Fruit fly (Drosophila melanogaster) whole organism, embryonic: ENCODE measurements around the gene Tom70.

ENCODE experiments used
- CG1024 ChIP-seq: fragments of 200-800 bp; sonication (Bioruptor generic); IDR thresholded peaks from 2 replicates; pipeline ENCODE4 v1.3.6; 2022; ENCODE audit warnings: missing biosample characterization, missing genetic modification characterization
- CG11456 ChIP-seq: fragments of 200-800 bp; sonication (Bioruptor generic); IDR thresholded peaks from 3 replicates; pipeline ENCODE4 v1.3.6; 2022; ENCODE audit warnings: missing biosample characterization, missing genetic modification characterization
- CG1233 ChIP-seq: fragments of 200-800 bp; sonication (Bioruptor generic); optimal IDR thresholded peaks from 4 replicates; lab custom pipeline; 2018; ENCODE audit warnings: missing biosample characterization, mild to moderate bottlenecking, missing genetic modification characterization
- CG12769 ChIP-seq: fragments of 200-800 bp; sonication (Bioruptor generic); optimal IDR thresholded peaks from 2 replicates; lab custom pipeline; 2019; ENCODE audit warnings: missing biosample characterization, mild to moderate bottlenecking, missing genetic modification characterization, moderate library complexity
- CG13296 ChIP-seq: fragments of 200-800 bp; sonication (Bioruptor generic); optimal IDR thresholded peaks from 3 replicates; lab custom pipeline; 2018; ENCODE audit warnings: missing biosample characterization, mild to moderate bottlenecking, missing genetic modification characterization
- CG13624 ChIP-seq: fragments of 200-800 bp; sonication (Bioruptor generic); optimal IDR thresholded peaks from 2 replicates; lab custom pipeline; 2016; ENCODE audit warnings: missing biosample characterization, missing genetic modification characterization
- CG14050 ChIP-seq: fragments of 200-800 bp; sonication (Bioruptor generic); IDR thresholded peaks from 3 replicates; pipeline ENCODE4 v1.3.6; 2022; ENCODE audit warnings: missing biosample characterization, missing genetic modification characterization
- CG15479 ChIP-seq: fragments of 200-800 bp; sonication (Bioruptor generic); optimal IDR thresholded peaks from 3 replicates; lab custom pipeline; 2019; ENCODE audit warnings: missing biosample characterization, mild to moderate bottlenecking, missing genetic modification characterization, moderate library complexity
- CG16779 ChIP-seq: fragments of 200-800 bp; sonication (Bioruptor generic); IDR thresholded peaks from 2 replicates; pipeline ENCODE4 v1.3.6; 2022; ENCODE audit warnings: missing biosample characterization, missing genetic modification characterization
- CG17359 ChIP-seq: fragments of 200-800 bp; sonication (Bioruptor generic); optimal IDR thresholded peaks from 3 replicates; lab custom pipeline; 2018; ENCODE audit warnings: missing biosample characterization, mild to moderate bottlenecking, missing genetic modification characterization, moderate library complexity
- CG3407 ChIP-seq: fragments of 200-800 bp; sonication (Bioruptor generic); optimal IDR thresholded peaks from 2 replicates; lab custom pipeline; 2018; ENCODE audit warnings: missing biosample characterization, mild to moderate bottlenecking, missing genetic modification characterization
- CG3726 ChIP-seq: fragments of 200-800 bp; sonication (Bioruptor generic); IDR thresholded peaks from 3 replicates; pipeline ENCODE4, ENCODE4 v1.3.6; 2022; ENCODE audit warnings: missing biosample characterization, missing genetic modification characterization
- CG6654 ChIP-seq: fragments of 200-800 bp; sonication (Bioruptor generic); optimal IDR thresholded peaks from 2 replicates; lab custom pipeline; 2017; ENCODE audit warnings: missing biosample characterization, mild to moderate bottlenecking, missing genetic modification characterization
- CG7987 ChIP-seq: fragments of 200-800 bp; sonication (Bioruptor generic); optimal IDR thresholded peaks from 2 replicates; lab custom pipeline; 2018; ENCODE audit warnings: missing biosample characterization, mild to moderate bottlenecking, missing genetic modification characterization, moderate library complexity
- CG8765 ChIP-seq: fragments of 200-800 bp; sonication (Bioruptor generic); IDR thresholded peaks from 2 replicates; pipeline ENCODE4 v1.3.6; 2022; ENCODE audit warnings: missing biosample characterization, missing genetic modification characterization
- CG9817 ChIP-seq: fragments of 200-800 bp; sonication (Bioruptor generic); optimal IDR thresholded peaks from 2 replicates; lab custom pipeline; 2018; ENCODE audit warnings: missing biosample characterization, mild to moderate bottlenecking, missing genetic modification characterization, moderate library complexity
- CHES-1-like ChIP-seq: fragments of 200-800 bp; sonication (Bioruptor generic); optimal IDR thresholded peaks from 2 replicates; lab custom pipeline; 2016; ENCODE audit warnings: missing biosample characterization, missing genetic modification characterization
- CTCF ChIP-seq: fragments of 200-800 bp; sonication (Bioruptor generic); optimal IDR thresholded peaks from 2 replicates; lab custom pipeline; 2017; ENCODE audit warnings: missing biosample characterization, mild to moderate bottlenecking, missing genetic modification characterization, moderate library complexity
- Camta ChIP-seq: fragments of 200-800 bp; sonication (Bioruptor generic); optimal IDR thresholded peaks from 2 replicates; lab custom pipeline; 2016; ENCODE audit warnings: missing biosample characterization, missing genetic modification characterization
- CrebB ChIP-seq: fragments of 200-800 bp; sonication (Bioruptor generic); optimal IDR thresholded peaks from 3 replicates; lab custom pipeline; 2018; ENCODE audit warnings: missing biosample characterization, mild to moderate bottlenecking, missing genetic modification characterization
- Dek ChIP-seq: fragments of 200-800 bp; sonication (Bioruptor generic); optimal IDR thresholded peaks from 3 replicates; lab custom pipeline; 2019; ENCODE audit warnings: missing biosample characterization, mild to moderate bottlenecking, missing genetic modification characterization, moderate library complexity
- Elba2 ChIP-seq: fragments of 200-800 bp; sonication (Bioruptor generic); optimal IDR thresholded peaks from 3 replicates; lab custom pipeline; 2016; ENCODE audit warnings: missing biosample characterization, missing genetic modification characterization
- HLHmδ ChIP-seq: fragments of 200-800 bp; sonication (Bioruptor generic); optimal IDR thresholded peaks from 2 replicates; lab custom pipeline; 2018; ENCODE audit warnings: missing biosample characterization, mild to moderate bottlenecking, missing genetic modification characterization, moderate library complexity
- HmgD ChIP-seq: fragments of 200-800 bp; sonication (Bioruptor generic); optimal IDR thresholded peaks from 3 replicates; lab custom pipeline; 2016; ENCODE audit warnings: missing biosample characterization, missing genetic modification characterization
- Kr ChIP-seq: fragments of 200-800 bp; sonication (Bioruptor generic); optimal IDR thresholded peaks from 2 replicates; lab custom pipeline; 2017; ENCODE audit warnings: missing biosample characterization, mild to moderate bottlenecking, missing genetic modification characterization
- Lhr ChIP-seq: fragments of 200-800 bp; sonication (Bioruptor generic); optimal IDR thresholded peaks from 3 replicates; lab custom pipeline; 2017; ENCODE audit warnings: mild to moderate bottlenecking, missing biosample characterization, missing genetic modification reagents, missing genetic modification characterization
- Lim3 ChIP-seq: fragments of 200-800 bp; sonication (Bioruptor generic); IDR thresholded peaks from 2 replicates; pipeline ENCODE4 v1.3.6; 2022; ENCODE audit warnings: missing biosample characterization, missing genetic modification characterization
- Scr ChIP-seq: fragments of 200-800 bp; sonication (Bioruptor generic); IDR thresholded peaks from 2 replicates; pipeline ENCODE4 v1.3.6; 2022; ENCODE audit warnings: missing biosample characterization, missing genetic modification characterization; ENCODE audit not compliant: partially characterized antibody
- Side ChIP-seq: fragments of 200-800 bp; sonication (Bioruptor generic); optimal IDR thresholded peaks from 2 replicates; lab custom pipeline; 2016; ENCODE audit warnings: missing biosample characterization, missing genetic modification characterization
- ap ChIP-seq: fragments of 200-800 bp; sonication (Bioruptor generic); IDR thresholded peaks from 2 replicates; pipeline ENCODE4 v1.3.6; 2022; ENCODE audit warnings: missing biosample characterization, missing genetic modification characterization
- bcd ChIP-seq: fragments of 200-800 bp; sonication (Bioruptor generic); optimal IDR thresholded peaks from 2 replicates; lab custom pipeline; 2017; ENCODE audit warnings: missing biosample characterization, mild to moderate bottlenecking, missing genetic modification characterization
- chn ChIP-seq: fragments of 200-800 bp; sonication (Bioruptor generic); optimal IDR thresholded peaks from 2 replicates; lab custom pipeline; 2016; ENCODE audit warnings: missing biosample characterization, missing genetic modification characterization
- crc ChIP-seq: fragments of 200-800 bp; sonication (Bioruptor generic); optimal IDR thresholded peaks from 2 replicates; lab custom pipeline; 2016; ENCODE audit warnings: missing biosample characterization, missing genetic modification characterization
- da ChIP-seq: fragments of 200-800 bp; sonication (Bioruptor generic); optimal IDR thresholded peaks from 2 replicates; lab custom pipeline; 2016; ENCODE audit warnings: missing biosample characterization, missing genetic modification characterization
- gcm ChIP-seq: fragments of 200-800 bp; sonication (Bioruptor generic); optimal IDR thresholded peaks from 2 replicates; lab custom pipeline; 2019; ENCODE audit warnings: missing biosample characterization, mild to moderate bottlenecking, missing genetic modification characterization, moderate library complexity
- hb ChIP-seq: fragments of 200-800 bp; sonication (Bioruptor generic); IDR thresholded peaks from 3 replicates; pipeline ENCODE4 v1.3.6; 2022; ENCODE audit warnings: missing biosample characterization, missing genetic modification characterization; ENCODE audit not compliant: partially characterized antibody
- her ChIP-seq: fragments of 200-800 bp; sonication (Bioruptor generic); optimal IDR thresholded peaks from 2 replicates; lab custom pipeline; 2016; ENCODE audit warnings: missing biosample characterization, missing genetic modification characterization
- hkb ChIP-seq, 2 experiments: fragments of 200-800 bp in 1 of 2; fragments of >200 bp in 1 of 2; sonication (Bioruptor generic) in 1 of 2; IDR thresholded peaks in 1 of 2; optimal IDR thresholded peaks in 1 of 2; 2 replicates each; pipeline versions ENCODE4 v1.3.6 to Lab custom; 2017 to 2022; ENCODE audit warnings: missing biosample characterization in 1 of 2, missing genetic modification characterization in 1 of 2
- jigr1 ChIP-seq: fragments of 200-800 bp; sonication (Bioruptor generic); IDR thresholded peaks from 3 replicates; pipeline ENCODE4 v1.3.6; 2022; ENCODE audit warnings: missing biosample characterization, missing genetic modification characterization
- lbe ChIP-seq: fragments of 200-800 bp; sonication (Bioruptor generic); optimal IDR thresholded peaks from 2 replicates; lab custom pipeline; 2016; ENCODE audit warnings: missing biosample characterization, mild to moderate bottlenecking, missing genetic modification characterization
- nmo ChIP-seq: fragments of 200-800 bp; sonication (Bioruptor generic); optimal IDR thresholded peaks from 2 replicates; lab custom pipeline; 2018; ENCODE audit warnings: missing biosample characterization, mild to moderate bottlenecking, missing genetic modification characterization, moderate library complexity
- sqz ChIP-seq: fragments of 200-800 bp; sonication (Bioruptor generic); optimal IDR thresholded peaks from 3 replicates; lab custom pipeline; 2018; ENCODE audit warnings: missing biosample characterization, mild to moderate bottlenecking, missing genetic modification characterization
- trh ChIP-seq: fragments of 200-800 bp; sonication (Bioruptor generic); optimal IDR thresholded peaks from 2 replicates; lab custom pipeline; 2016; ENCODE audit warnings: missing biosample characterization, missing genetic modification characterization

Tom70 gene

DNA sequence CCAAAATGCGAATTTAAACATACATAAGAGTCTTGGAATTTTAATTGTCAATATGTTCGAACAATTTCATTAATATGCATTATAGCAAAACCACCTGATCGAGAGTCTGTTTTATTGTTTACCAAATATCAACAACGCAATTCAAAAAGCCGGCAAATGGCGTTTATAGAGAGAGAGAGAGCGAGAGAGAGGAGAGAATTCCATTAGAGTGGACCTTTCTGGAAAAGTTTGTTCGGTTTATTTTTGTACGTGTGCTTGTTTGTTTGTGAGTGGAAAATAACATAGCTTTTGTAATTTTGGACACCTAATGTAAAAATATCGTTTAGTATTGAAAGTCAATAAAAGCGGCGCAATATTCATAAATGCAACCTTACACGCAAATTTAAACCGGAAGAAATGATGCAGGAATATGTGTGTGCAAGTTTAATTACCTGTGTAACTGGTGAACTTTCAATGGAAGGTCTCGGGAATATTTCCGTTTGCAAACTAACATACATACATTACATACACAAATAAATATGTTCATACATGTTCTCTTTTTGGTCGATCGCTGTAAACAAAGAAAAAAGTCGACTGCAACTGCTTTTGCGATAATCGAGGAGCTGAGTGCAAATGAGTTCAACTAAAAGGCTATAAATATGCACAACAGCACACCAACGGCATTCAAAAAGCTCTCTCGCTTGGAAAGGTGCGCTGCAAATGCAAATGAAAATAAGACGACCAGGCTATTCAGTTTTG, 6.5 kb upstream of the Tom70 start, which contains the start of gene CG6785 (continued):
- TF ChIP-seq Lim3, result no peak
- peak; percentile 95 for TF ChIP-seq CHES-1-like
- no peak for TF ChIP-seq ap
- TF ChIP-seq Dek (tag; lab: Kevin White, UChicago), result peak; percentile 72
- no peak for TF ChIP-seq CG8765 (GFP tag; lab: Robert Waterston, UW)
- TF ChIP-seq hkb (optimal IDR thresholded peaks at IDR 0.05; lab: Kevin White, UChicago), result no peak
- TF ChIP-seq hkb (GFP tag; IDR thresholded peaks at IDR 0.05; lab: Robert Waterston, UW), result peak; percentile 82
- no peak for TF ChIP-seq CG6654 (GFP tag; lab: Kevin White, UChicago)
- peak; percentile 83 for TF ChIP-seq crc (GFP tag; lab: Kevin White, UChicago)
- no peak for TF ChIP-seq jigr1 (GFP tag; lab: Robert Waterston, UW)
- peak; percentile 96 for TF ChIP-seq CrebB (tag; lab: Kevin White, UChicago)
- peak; percentile 78 for TF ChIP-seq Lhr (GFP tag; lab: Kevin White, UChicago)
- TF ChIP-seq Camta (GFP tag; lab: Kevin White, UChicago), result peak; percentile 90
- TF ChIP-seq da (GFP tag; lab: Kevin White, UChicago), result peak; percentile 64
- TF ChIP-seq bcd (GFP tag; lab: Kevin White, UChicago), result peak; percentile 66
- peak; percentile 93 for TF ChIP-seq CG3407 (GFP tag; lab: Kevin White, UChicago)
- peak; percentile 94 for TF ChIP-seq CG13624 (GFP tag; lab: Kevin White, UChicago)
- TF ChIP-seq nmo (GFP tag; lab: Kevin White, UChicago), result peak; percentile 24
- TF ChIP-seq HmgD (GFP tag; lab: Kevin White, UChicago), result peak; percentile 18
- TF ChIP-seq trh (GFP tag; lab: Kevin White, UChicago), result peak; percentile 86
- TF ChIP-seq gcm (GFP tag; lab: Kevin White, UChicago), result peak; percentile 91
- TF ChIP-seq CG14050 (GFP tag; lab: Robert Waterston, UW), result peak; percentile 69
- peak; percentile 71 for TF ChIP-seq HLHmδ (GFP tag; lab: Kevin White, UChicago)
- TF ChIP-seq CG11456 (GFP tag; lab: Robert Waterston, UW), result peak; percentile 65; the same call in 2 of the 3 replicates
- TF ChIP-seq CG16779 (GFP tag; lab: Robert Waterston, UW), result 0 out of 2 replicates have a peak, but pooled peaks have one; percentile 19
- no peak for TF ChIP-seq hb (GFP tag; lab: Robert Waterston, UW)
- no peak for TF ChIP-seq CG15479
- peak; percentile 56 for TF ChIP-seq CG9817 (tag; lab: Kevin White, UChicago)
- peak; percentile 55 for TF ChIP-seq CTCF
- no peak for TF ChIP-seq Elba2
- TF ChIP-seq Side, result peak; percentile 72
- TF ChIP-seq CG12769 (tag; lab: Kevin White, UChicago), result peak; percentile 81
- peak; percentile 59 for TF ChIP-seq Kr (GFP tag; lab: Kevin White, UChicago)
- peak; percentile 93 for TF ChIP-seq CG7987 (GFP tag; lab: Kevin White, UChicago)
- peak; percentile 80 for TF ChIP-seq sqz
- TF ChIP-seq CG13296 (GFP tag; lab: Kevin White, UChicago), result peak; percentile 87
- peak; percentile 57; the same call in 1 of the 2 replicates for TF ChIP-seq CG1024 (GFP tag; lab: Robert Waterston, UW)
- no peak; the same call in 2 of the 3 replicates for TF ChIP-seq CG3726 (GFP tag; lab: Robert Waterston, UW)
- TF ChIP-seq CG1233, result peak; percentile 85
- no peak for TF ChIP-seq Scr
- peak; percentile 91 for TF ChIP-seq her
- TF ChIP-seq CG17359 (tag; lab: Kevin White, UChicago), result peak; percentile 88
- peak; percentile 85 for TF ChIP-seq lbe
- peak; percentile 35 for TF ChIP-seq chn (GFP tag; lab: Kevin White, UChicago)
